Fruit fly (Drosophila melanogaster) whole organism: ENCODE measurements around the gene Eig71Ec.

Source experiments
- CG8478 ChIP-seq: fragments of >200 bp; optimal IDR thresholded peaks from 2 replicates; lab custom pipeline; 2018; ENCODE audit warnings: inconsistent platforms
- Dll ChIP-seq: fragments of >200 bp; optimal IDR thresholded peaks from 2 replicates; lab custom pipeline; 2017
- pan ChIP-seq: fragments of >200 bp; optimal IDR thresholded peaks from 2 replicates; lab custom pipeline; 2017
- psq ChIP-seq: fragments of >200 bp; optimal IDR thresholded peaks from 2 replicates; lab custom pipeline; 2017
- usp ChIP-seq: fragments of >200 bp; optimal IDR thresholded peaks from 2 replicates; lab custom pipeline; 2017; ENCODE audit warnings: missing biosample characterization, missing genetic modification characterization, mixed read lengths

DNA sequence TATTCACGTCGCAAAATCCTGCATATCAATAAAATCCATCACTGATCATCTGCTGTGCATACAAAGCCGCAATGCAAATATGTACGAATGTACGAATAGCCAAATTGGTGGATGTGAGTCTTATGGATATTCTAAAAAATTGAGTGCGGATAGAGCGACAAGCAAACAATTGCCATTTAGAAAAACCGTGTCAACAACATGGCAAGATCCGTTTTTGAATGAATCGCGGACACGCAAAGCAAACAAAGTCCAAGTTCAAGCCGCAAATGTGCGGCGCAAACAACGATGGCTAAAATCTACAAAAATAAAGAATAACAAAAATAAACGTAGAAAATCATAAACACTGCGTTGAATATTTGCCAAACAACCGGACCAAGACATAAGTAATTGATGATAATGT lies 37.5 kb upstream of the Eig71Ec start:
- no peak for TF ChIP-seq usp (GFP tag; lab: Kevin White, UChicago)
- TF ChIP-seq psq (lab: Kevin White, UChicago), result no peak
- TF ChIP-seq CG8478 (lab: Kevin White, UChicago), result no peak
- TF ChIP-seq pan, result no peak
- TF ChIP-seq Dll (lab: Kevin White, UChicago), result no peak
